Fruit fly (Drosophila melanogaster): ENCODE measurements around the gene CG43221.

CG43221 gene

DNA sequence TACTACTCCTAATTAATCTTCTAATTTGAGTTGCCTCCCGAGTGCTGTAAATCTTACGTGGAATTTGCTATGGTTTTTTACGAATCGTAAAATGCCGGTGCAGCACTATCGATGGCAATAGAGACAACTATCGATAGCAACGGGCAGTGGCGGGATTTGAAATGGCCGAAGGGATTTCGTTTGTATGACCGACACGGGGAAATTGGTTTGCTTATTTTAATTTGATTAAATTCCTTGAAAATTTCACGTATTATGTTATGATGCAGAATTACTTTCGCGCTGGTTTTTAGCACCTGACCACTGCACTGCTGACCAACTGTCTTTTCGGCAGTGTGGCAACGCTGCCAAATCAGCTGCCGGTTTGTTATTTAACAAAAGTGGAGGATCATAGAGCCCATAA lies 1.4 kb upstream of the CG43221 start, which contains the start of the genes GCS2beta and CG5131:
Gene GCS2beta (minus strand): TSS at position 134 of the 400 bp plus-strand sequence.
Gene CG5131 (plus strand): TSS at position 328 of the 400 bp plus-strand sequence.
- TF ChIP-seq dsf (GFP tag; optimal IDR thresholded peaks at IDR 0.05; ENCODE audit: borderline replicate concordance) (peak; percentile 87), h (GFP tag; optimal IDR thresholded peaks at IDR 0.05) (peak; percentile 95), GATAd (GFP tag; optimal IDR thresholded peaks at IDR 0.05) (peak; percentile 92), dl (GFP tag; optimal IDR thresholded peaks at IDR 0.05; ENCODE audit: insufficient read depth in 1 of 2, partially characterized antibody in 2 of 2) (no peak), rgr (GFP tag; optimal IDR thresholded peaks at IDR 0.05) (peak; percentile 97), Sp1 (GFP tag; optimal IDR thresholded peaks at IDR 0.05) (peak; percentile 77), psq (GFP tag; optimal IDR thresholded peaks at IDR 0.05) (peak; percentile 84), foxo (GFP tag; optimal IDR thresholded peaks at IDR 0.05) (peak; percentile 70 to 98), OdsH (GFP tag; optimal IDR thresholded peaks at IDR 0.05) (peak; percentile 92), dmrt93B (GFP tag; optimal IDR thresholded peaks at IDR 0.05) (peak; percentile 81), sv (GFP tag; optimal IDR thresholded peaks at IDR 0.05) (peak; percentile 92), jim (GFP tag; optimal IDR thresholded peaks at IDR 0.05) (peak; percentile 71), N (GFP tag; optimal IDR thresholded peaks at IDR 0.05) (no peak), Hr83 (GFP tag; optimal IDR thresholded peaks at IDR 0.05; ENCODE audit: poor library complexity, severe bottlenecking) (peak; percentile 89), pan (optimal IDR thresholded peaks at IDR 0.05) (no peak), Vsx2 (GFP tag; optimal IDR thresholded peaks at IDR 0.05; ENCODE audit: partially characterized antibody) (no peak), Rel (GFP tag; optimal IDR thresholded peaks at IDR 0.05) (no peak), Rel (tag; optimal IDR thresholded peaks at IDR 0.05) (peak; percentile 43), fru (GFP tag; optimal IDR thresholded peaks at IDR 0.05) (peak; percentile 93), Abd-B (GFP tag; optimal IDR thresholded peaks at IDR 0.05) (no peak), woc (GFP tag; optimal IDR thresholded peaks at IDR 0.05) (peak; percentile 74), Hr78 (GFP tag; optimal IDR thresholded peaks at IDR 0.05) (no peak), Jra (GFP tag; optimal IDR thresholded peaks at IDR 0.05) (peak; percentile 87), sage (GFP tag; optimal IDR thresholded peaks at IDR 0.05) (peak; percentile 72), HLH106 (tag; optimal IDR thresholded peaks at IDR 0.05) (peak; percentile 92), tai (GFP tag; optimal IDR thresholded peaks at IDR 0.05) (peak; percentile 97), lola (GFP tag; optimal IDR thresholded peaks at IDR 0.05) (no peak), Hnf4 (GFP tag; optimal IDR thresholded peaks at IDR 0.05) (peak; percentile 96), Mio (GFP tag; optimal IDR thresholded peaks at IDR 0.05) (peak; percentile 79), Dfd (GFP tag; optimal IDR thresholded peaks at IDR 0.05) (no peak), ey (GFP tag; optimal IDR thresholded peaks at IDR 0.05) (peak; percentile 96), usp (GFP tag; optimal IDR thresholded peaks at IDR 0.05) (no peak), CG9705 (GFP tag; optimal IDR thresholded peaks at IDR 0.05) (peak; percentile 74), CG32264 (GFP tag; optimal IDR thresholded peaks at IDR 0.05) (peak; percentile 82), br (GFP tag; optimal IDR thresholded peaks at IDR 0.05) (peak; percentile 94)

DNA sequence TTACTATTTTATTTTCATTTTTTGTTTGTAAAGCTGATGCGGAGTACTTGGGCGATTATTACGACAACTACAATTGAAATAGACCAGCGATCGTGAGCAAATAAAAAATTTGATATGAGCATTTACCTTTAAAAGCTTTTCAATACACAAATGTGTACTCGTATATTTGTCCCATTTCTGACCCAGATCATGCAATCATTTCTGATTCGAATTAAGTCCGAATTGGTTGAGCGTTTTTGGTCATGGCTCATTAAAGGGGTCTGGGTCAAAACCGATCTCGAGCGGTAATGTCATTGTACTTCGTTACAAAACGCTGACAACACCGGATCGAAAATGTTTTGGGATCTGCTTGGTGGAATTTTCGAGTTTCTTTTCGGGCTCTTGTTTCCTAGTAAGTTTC lies 707 bp downstream of the CG43221 start, which contains the start of gene CG43220:
Gene CG43220 (plus strand): TSS at position 301 of the 400 bp plus-strand sequence.
- TF ChIP-seq Rel (GFP tag; optimal IDR thresholded peaks at IDR 0.05) (no peak), Rel (tag; optimal IDR thresholded peaks at IDR 0.05) (no peak), CG9705 (GFP tag; optimal IDR thresholded peaks at IDR 0.05) (no peak), h (GFP tag; optimal IDR thresholded peaks at IDR 0.05) (no peak), Abd-B (GFP tag; optimal IDR thresholded peaks at IDR 0.05) (no peak), Jra (GFP tag; optimal IDR thresholded peaks at IDR 0.05) (no peak), GATAd (GFP tag; optimal IDR thresholded peaks at IDR 0.05) (no peak), psq (GFP tag; optimal IDR thresholded peaks at IDR 0.05) (no peak)

dm6 chr2L:17492680-17493079 lies 7.1 kb downstream of the CG43221 start:
- TF ChIP-seq Abd-B (GFP tag; optimal IDR thresholded peaks at IDR 0.05) (no peak), h (GFP tag; optimal IDR thresholded peaks at IDR 0.05) (no peak), br (GFP tag; optimal IDR thresholded peaks at IDR 0.05) (no peak), Jra (GFP tag; optimal IDR thresholded peaks at IDR 0.05) (no peak), Myc (optimal IDR thresholded peaks at IDR 0.05) (no peak), usp (GFP tag; optimal IDR thresholded peaks at IDR 0.05) (no peak), Hr83 (GFP tag; optimal IDR thresholded peaks at IDR 0.05; ENCODE audit: poor library complexity, severe bottlenecking) (no peak), psq (GFP tag; optimal IDR thresholded peaks at IDR 0.05) (no peak), brk (GFP tag; optimal IDR thresholded peaks at IDR 0.05) (no peak), OdsH (GFP tag; optimal IDR thresholded peaks at IDR 0.05) (no peak), pan (optimal IDR thresholded peaks at IDR 0.05) (no peak)
